Worm (Caenorhabditis elegans) whole organism, L4 larva: ENCODE results near the gene C34E10.12.

Experiments used
- Y5F2A.4 ChIP-seq: fragments of 200-800 bp; sonication (Bioruptor generic); optimal IDR thresholded peaks from 2 replicates; lab custom pipeline; 2018; ENCODE audit warnings: mild to moderate bottlenecking, missing genetic modification characterization, missing compliant biosample characterization
- attf-4 ChIP-seq: sonication (generic microtip); optimal IDR thresholded peaks from 3 replicates; lab custom pipeline; 2017; ENCODE audit warnings: missing biosample characterization, missing genetic modification characterization
- jun-1 ChIP-seq: fragments of 150-350 bp; optimal IDR thresholded peaks from 2 replicates; lab custom pipeline; 2014; ENCODE audit warnings: missing biosample characterization, missing genetic modification reagents, missing genetic modification characterization

- TF ChIP-seq jun-1 (tag; lab: Kevin White, UChicago) (no peak), attf-4 (no peak), Y5F2A.4 (GFP tag; lab: Kevin White, UChicago) (no peak)
Observed at ce11 chrIII:5183372-5183771, 44.3 kb downstream of the C34E10.12 start.
